Worm (Caenorhabditis elegans) whole organism, late embryonic: ENCODE data around the gene dolk-1.

Experiments used
- C38D4.7 ChIP-seq: fragments of 200-800 bp; sonication (Bioruptor generic); optimal IDR thresholded peaks from 2 replicates; lab custom pipeline; 2018; ENCODE audit warnings: mild to moderate bottlenecking, missing genetic modification characterization, moderate library complexity, missing compliant biosample characterization
- F13H6.1 ChIP-seq: sonication (generic microtip); optimal IDR thresholded peaks from 2 replicates; lab custom pipeline; 2016; ENCODE audit warnings: missing genetic modification characterization, missing compliant biosample characterization
- ama-1 ChIP-seq: fragments of 150-350 bp; optimal IDR thresholded peaks from 2 replicates; lab custom pipeline; 2014
- ceh-18 ChIP-seq: sonication (generic microtip); optimal IDR thresholded peaks from 2 replicates; lab custom pipeline; 2016; ENCODE audit warnings: missing genetic modification characterization, missing compliant biosample characterization
- ceh-24 ChIP-seq: sonication (generic microtip); optimal IDR thresholded peaks from 2 replicates; lab custom pipeline; 2016; ENCODE audit warnings: mild to moderate bottlenecking, missing genetic modification characterization, missing compliant biosample characterization
- ceh-9 ChIP-seq: sonication (generic microtip); optimal IDR thresholded peaks from 2 replicates; lab custom pipeline; 2016; ENCODE audit warnings: mild to moderate bottlenecking, missing genetic modification characterization, inconsistent platforms, missing compliant biosample characterization
- lim-6 ChIP-seq: sonication (generic microtip); optimal IDR thresholded peaks from 2 replicates; lab custom pipeline; 2016; ENCODE audit warnings: missing genetic modification characterization, missing compliant biosample characterization
- npax-4 ChIP-seq: sonication (generic microtip); optimal IDR thresholded peaks from 2 replicates; lab custom pipeline; 2016; ENCODE audit warnings: missing genetic modification characterization, missing compliant biosample characterization
- sdc-2 ChIP-seq: sonication (generic microtip); optimal IDR thresholded peaks from 2 replicates; lab custom pipeline; 2016; ENCODE audit warnings: missing genotype, missing genetic modification characterization, missing compliant biosample characterization
- sox-2 ChIP-seq: fragments of 200-800 bp; sonication (Bioruptor generic); IDR thresholded peaks from 2 replicates; pipeline ENCODE4 v1.3.6; 2022; ENCODE audit warnings: missing genetic modification reagents, missing genetic modification characterization, missing compliant biosample characterization
- tbx-2 ChIP-seq: sonication (generic microtip); optimal IDR thresholded peaks from 2 replicates; lab custom pipeline; 2016; ENCODE audit warnings: missing genetic modification characterization, missing compliant biosample characterization
- tbx-7 ChIP-seq: sonication (generic microtip); optimal IDR thresholded peaks from 2 replicates; lab custom pipeline; 2016; ENCODE audit warnings: missing genotype, missing genetic modification characterization, missing compliant biosample characterization

DNA sequence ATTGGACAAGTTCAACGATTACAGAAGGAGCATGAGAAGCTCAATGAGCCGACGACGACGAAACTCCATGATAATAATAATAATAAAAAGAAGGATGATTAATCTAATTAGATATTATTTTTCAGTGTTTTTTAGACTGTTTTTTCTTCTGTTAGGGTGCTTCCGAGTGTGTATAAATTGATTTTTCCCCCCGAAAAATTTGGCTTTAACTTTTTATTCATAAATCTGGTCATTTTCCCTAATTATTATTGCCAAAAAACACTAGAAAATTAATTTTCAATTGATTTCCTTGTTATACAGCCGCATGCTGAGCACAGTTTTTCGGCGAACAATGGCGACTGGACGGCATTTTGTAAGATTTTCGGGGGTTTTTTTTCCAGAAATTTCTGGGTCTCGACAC, 9.9 kb downstream of the dolk-1 start, which contains the start of gene nft-1:
- TF ChIP-seq C38D4.7 = no peak
- TF ChIP-seq npax-4 (tag; lab: Kevin White, UChicago) = no peak
- TF ChIP-seq F13H6.1 (tag; lab: Kevin White, UChicago) = no peak
- no peak for TF ChIP-seq tbx-7 (tag; lab: Kevin White, UChicago)
- no peak for TF ChIP-seq sox-2 (GFP tag; lab: Robert Waterston, UW)
- no peak for TF ChIP-seq sdc-2 (tag; lab: Kevin White, UChicago)
- TF ChIP-seq ama-1 (lab: Kevin White, UChicago) = no peak
- no peak for TF ChIP-seq ceh-18 (tag; lab: Kevin White, UChicago)
- TF ChIP-seq ceh-24 (tag; lab: Kevin White, UChicago) = no peak
- no peak for TF ChIP-seq lim-6 (tag; lab: Kevin White, UChicago)
- no peak for TF ChIP-seq tbx-2 (tag; lab: Kevin White, UChicago)
- TF ChIP-seq ceh-9 (tag; lab: Kevin White, UChicago) = no peak
